Fruit fly (Drosophila melanogaster) whole organism, prepupa: ENCODE measurements around the gene kon.

Source experiments
- CG10669 ChIP-seq: fragments of 200-800 bp; sonication (Bioruptor generic); optimal IDR thresholded peaks from 3 replicates; lab custom pipeline; 2018; ENCODE audit warnings: missing biosample characterization, mild to moderate bottlenecking, missing genetic modification characterization, moderate library complexity
- CG16779 ChIP-seq: fragments of 200-800 bp; sonication (Bioruptor generic); optimal IDR thresholded peaks from 3 replicates; lab custom pipeline; 2017; ENCODE audit warnings: missing biosample characterization, mild to moderate bottlenecking, missing genetic modification characterization
- CG6808 ChIP-seq: fragments of 200-800 bp; sonication (Bioruptor generic); optimal IDR thresholded peaks from 3 replicates; lab custom pipeline; 2017; ENCODE audit warnings: missing biosample characterization, missing genetic modification characterization, mild to moderate bottlenecking, moderate library complexity, missing genetic modification reagents
- CG8319 ChIP-seq: fragments of 200-800 bp; sonication (Bioruptor generic); optimal IDR thresholded peaks from 3 replicates; lab custom pipeline; 2016; ENCODE audit warnings: missing biosample characterization, missing genetic modification characterization
- CG9139 ChIP-seq: fragments of 200-800 bp; sonication (Bioruptor generic); optimal IDR thresholded peaks from 3 replicates; lab custom pipeline; 2017; ENCODE audit warnings: missing biosample characterization, mild to moderate bottlenecking, missing genetic modification characterization
- Hr38 ChIP-seq: sonication (Bioruptor generic); optimal IDR thresholded peaks from 2 replicates; lab custom pipeline; 2016; ENCODE audit warnings: missing biosample characterization, missing genetic modification characterization
- Hr39 ChIP-seq: fragments of 200-800 bp; sonication (Bioruptor generic); optimal IDR thresholded peaks from 2 replicates; lab custom pipeline; 2016; ENCODE audit warnings: missing biosample characterization, missing genetic modification characterization
- Sox15 ChIP-seq: fragments of 200-800 bp; sonication (Bioruptor generic); optimal IDR thresholded peaks from 3 replicates; lab custom pipeline; 2016; ENCODE audit warnings: missing biosample characterization, missing genetic modification characterization
- achi ChIP-seq: fragments of 200-800 bp; sonication (Bioruptor generic); optimal IDR thresholded peaks from 3 replicates; lab custom pipeline; 2016; ENCODE audit warnings: missing biosample characterization, missing genetic modification characterization
- eg ChIP-seq: fragments of 200-800 bp; sonication (Bioruptor generic); IDR thresholded peaks from 3 replicates; pipeline ENCODE4 v1.3.6; 2022; ENCODE audit warnings: missing biosample characterization, missing genetic modification characterization
- fd59A ChIP-seq: fragments of 200-800 bp; sonication (Bioruptor generic); optimal IDR thresholded peaks from 2 replicates; lab custom pipeline; 2017; ENCODE audit warnings: missing biosample characterization, mild to moderate bottlenecking, missing genetic modification characterization, missing genetic modification reagents
- salr ChIP-seq, 2 experiments: fragments of 200-800 bp; sonication (Bioruptor generic); optimal IDR thresholded peaks; 3 replicates each; lab custom pipeline; 2016 to 2018; ENCODE audit warnings: missing biosample characterization in 2 of 2, missing genetic modification characterization in 2 of 2, mild to moderate bottlenecking in 1 of 2
- ss ChIP-seq, 2 experiments: fragments of 200-800 bp; sonication (Bioruptor generic); optimal IDR thresholded peaks; 2 replicates in 1 of 2; 3 replicates in 1 of 2; lab custom pipeline; 2017 to 2018; ENCODE audit warnings: mild to moderate bottlenecking in 2 of 2, missing biosample characterization in 2 of 2, missing genetic modification characterization in 2 of 2, moderate library complexity in 1 of 2
- topi ChIP-seq: fragments of 200-800 bp; sonication (Bioruptor generic); optimal IDR thresholded peaks from 3 replicates; lab custom pipeline; 2016; ENCODE audit warnings: missing biosample characterization, missing genetic modification characterization

DNA sequence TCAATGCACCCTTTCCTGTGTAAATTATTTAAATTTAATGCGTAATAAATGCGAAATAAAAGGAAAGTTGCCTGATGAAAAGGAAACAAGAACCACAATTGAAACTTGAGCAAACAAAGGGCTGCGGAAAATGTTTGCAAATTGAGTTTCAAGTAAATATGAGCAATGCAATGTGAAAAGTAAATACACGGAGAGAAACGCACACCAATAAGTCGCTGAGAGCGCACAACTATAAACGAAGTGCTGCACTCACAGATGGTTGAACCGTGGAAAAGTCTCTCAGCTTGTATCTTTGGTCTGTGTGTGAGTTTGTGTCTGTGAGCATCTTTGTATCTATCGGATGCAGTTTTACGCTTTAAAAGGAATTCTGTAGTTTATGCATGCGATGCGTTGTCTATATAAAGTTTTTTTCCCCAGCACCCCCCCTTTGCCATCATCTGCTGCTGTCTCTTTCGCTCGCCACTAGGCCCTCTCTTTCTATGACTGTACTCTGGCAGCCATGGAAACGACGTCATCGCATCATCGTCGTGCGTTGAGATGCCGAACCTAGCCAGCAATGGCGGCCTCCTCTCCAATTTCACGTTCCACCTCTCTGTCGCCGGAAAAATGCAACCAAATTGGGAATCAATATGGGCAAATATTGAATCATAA, 44.0 kb downstream of the kon start:
- TF ChIP-seq eg (GFP tag; lab: Robert Waterston, UW) (peak; percentile 62; the same call in 1 of the 3 replicates), ss (GFP tag; optimal IDR thresholded peaks at IDR 0.05; lab: Kevin White, UChicago) (peak; percentile 72 to 77), Sox15 (GFP tag; lab: Kevin White, UChicago) (no peak), CG10669 (GFP tag; lab: Kevin White, UChicago) (peak; percentile 53), topi (no peak), salr (GFP tag; optimal IDR thresholded peaks at IDR 0.05; lab: Kevin White, UChicago) (peak in 1 of 2 experiments; percentile 40), CG9139 (GFP tag; lab: Kevin White, UChicago) (peak; percentile 49), CG16779 (tag; lab: Kevin White, UChicago) (peak; percentile 57), CG6808 (GFP tag; lab: Kevin White, UChicago) (peak; percentile 52), CG8319 (GFP tag; lab: Kevin White, UChicago) (no peak), achi (GFP tag; lab: Kevin White, UChicago) (peak; percentile 40), Hr39 (GFP tag; lab: Kevin White, UChicago) (no peak), fd59A (no peak), Hr38 (GFP tag; lab: Kevin White, UChicago) (no peak)
